Worm (Caenorhabditis elegans): ENCODE data around the gene glb-2.

glb-2 gene

DNA sequence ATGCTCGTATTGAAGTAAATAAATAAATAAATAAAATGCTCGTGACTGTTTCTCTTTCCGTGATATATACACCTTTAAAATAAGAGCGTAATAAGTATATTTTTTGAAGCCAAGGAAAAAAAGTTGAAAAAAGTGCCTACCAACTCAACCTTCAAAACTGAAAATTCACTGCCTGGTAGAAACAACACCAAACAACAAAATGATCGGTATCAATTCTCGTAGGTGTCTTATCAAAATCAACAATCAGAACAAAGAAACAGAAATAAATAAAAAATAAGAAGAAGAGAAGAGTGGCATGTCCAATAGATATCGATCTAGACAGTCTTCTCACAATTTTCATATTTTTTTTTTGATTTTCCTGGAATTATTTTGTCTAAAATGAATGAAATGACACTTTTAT, 19.1 kb downstream of the glb-2 start, which contains the start of gene afmd-1:
TSS of gene afmd-1 (plus strand) at position 316 of the 400 bp plus-strand sequence.
- TF ChIP-seq hlh-17 (GFP tag; optimal IDR thresholded peaks at IDR 0.05; ENCODE audit: borderline replicate concordance) = no peak
- TF ChIP-seq vab-15 (tag; optimal IDR thresholded peaks at IDR 0.05) = no peak
- TF ChIP-seq lin-15B (tag; optimal IDR thresholded peaks at IDR 0.05) = no peak
- no peak for TF ChIP-seq ets-5 (GFP tag; IDR thresholded peaks at IDR 0.05)
- TF ChIP-seq pag-3 (tag; optimal IDR thresholded peaks at IDR 0.05; ENCODE audit: borderline replicate concordance, insufficient read depth) = no peak

DNA sequence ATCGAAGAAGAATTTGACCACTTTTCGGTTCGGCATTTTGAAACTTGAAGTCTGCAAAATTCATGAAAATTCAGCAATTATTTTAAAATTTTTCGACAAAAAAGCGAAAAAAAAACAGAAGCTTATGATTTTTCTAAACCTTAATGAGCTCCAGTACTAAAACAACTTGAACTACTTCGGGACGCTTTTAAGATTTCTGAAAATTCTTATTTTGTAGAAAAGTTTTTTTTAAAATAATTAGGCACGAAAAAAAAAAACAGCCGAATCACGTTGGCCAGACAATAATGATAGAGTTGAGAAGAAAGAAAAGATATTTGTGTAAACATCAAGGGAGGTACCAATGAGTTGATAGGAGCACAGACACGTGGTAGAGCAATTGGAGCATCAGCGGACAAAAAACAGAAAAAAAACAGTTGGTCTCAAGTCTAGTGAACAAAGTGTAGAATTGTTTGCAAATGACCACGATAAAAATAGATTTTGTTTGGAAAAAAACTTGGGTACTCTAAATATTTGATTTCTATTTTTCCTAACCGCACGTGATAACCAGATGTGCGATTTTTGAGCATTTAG, 20.7 kb downstream of the glb-2 start, which contains the start of gene gstk-2:
TSS of gene gstk-2 (minus strand) at position 51 of the 570 bp plus-strand sequence.
- TF ChIP-seq elt-2 (tag; optimal IDR thresholded peaks at IDR 0.05) = peak; percentile 15
- no peak for TF ChIP-seq nhr-12 (tag; optimal IDR thresholded peaks at IDR 0.05)
- peak in 1 of 2 experiments; percentile 79 for TF ChIP-seq mdl-1 (tag; optimal IDR thresholded peaks at IDR 0.05)
- TF ChIP-seq nhr-28 (tag; optimal IDR thresholded peaks at IDR 0.05) = no peak
- TF ChIP-seq unc-130 (tag; optimal IDR thresholded peaks at IDR 0.05) = peak; percentile 56
- no peak for TF ChIP-seq snpc-4 (tag; optimal IDR thresholded peaks at IDR 0.05)
- TF ChIP-seq snu-23 (GFP tag; optimal IDR thresholded peaks at IDR 0.05) = peak; percentile 41
- TF ChIP-seq tbx-2 (tag; optimal IDR thresholded peaks at IDR 0.05) = peak; percentile 29
- peak; percentile 75 for TF ChIP-seq lin-14 (GFP tag; optimal IDR thresholded peaks at IDR 0.05)
- no peak for TF ChIP-seq mep-1 (tag; optimal IDR thresholded peaks at IDR 0.05)
- TF ChIP-seq isw-1 (GFP tag; IDR thresholded peaks at IDR 0.05) = no peak
- TF ChIP-seq ztf-4 (tag; optimal IDR thresholded peaks at IDR 0.05) = no peak
- peak; percentile 14 for TF ChIP-seq C16A3.4 (tag; optimal IDR thresholded peaks at IDR 0.05)
- TF ChIP-seq nhr-71 (tag; optimal IDR thresholded peaks at IDR 0.05) = peak; percentile 74
- peak in 1 of 2 experiments; percentile 37 for TF ChIP-seq lsy-2 (tag; optimal IDR thresholded peaks at IDR 0.05)
- TF ChIP-seq grh-1 (GFP tag; IDR thresholded peaks at IDR 0.05) = no peak
- no peak for TF ChIP-seq nhr-11 (tag; optimal IDR thresholded peaks at IDR 0.05)
- TF ChIP-seq ceh-90 (tag; optimal IDR thresholded peaks at IDR 0.05) = no peak
- TF ChIP-seq rnt-1 (tag; optimal IDR thresholded peaks at IDR 0.05) = peak; percentile 59
- TF ChIP-seq nhr-77 (tag; optimal IDR thresholded peaks at IDR 0.05) = no peak
- TF ChIP-seq ceh-82 (tag; optimal IDR thresholded peaks at IDR 0.05) = no peak
- TF ChIP-seq hlh-17 (GFP tag; optimal IDR thresholded peaks at IDR 0.05; ENCODE audit: borderline replicate concordance) = no peak
- peak; percentile 51 for TF ChIP-seq mef-2 (tag; optimal IDR thresholded peaks at IDR 0.05)
- peak; percentile 53 for TF ChIP-seq nhr-20 (tag; optimal IDR thresholded peaks at IDR 0.05)
- TF ChIP-seq nhr-84 (tag; optimal IDR thresholded peaks at IDR 0.05) = no peak
- no peak for TF ChIP-seq vab-15 (tag; optimal IDR thresholded peaks at IDR 0.05)
- TF ChIP-seq lin-13 (GFP tag; optimal IDR thresholded peaks at IDR 0.05) = no peak
- TF ChIP-seq nhr-85 (tag) = peak; percentile 12
- TF ChIP-seq swsn-7 (tag; optimal IDR thresholded peaks at IDR 0.05) = no peak
- no peak for TF ChIP-seq skn-1 (tag; optimal IDR thresholded peaks at IDR 0.05)
- no peak for TF ChIP-seq unc-86 (tag; optimal IDR thresholded peaks at IDR 0.05)
- TF ChIP-seq dpl-1 (GFP tag; optimal IDR thresholded peaks at IDR 0.05) = no peak
- no peak for TF ChIP-seq C34B4.2 (tag; optimal IDR thresholded peaks at IDR 0.05)
- peak in 1 of 2 experiments; percentile 10 for TF ChIP-seq lin-35 (GFP tag; optimal IDR thresholded peaks at IDR 0.05)

- TF ChIP-seq unc-130 (tag; optimal IDR thresholded peaks at IDR 0.05) (no peak), lsy-2 (tag; optimal IDR thresholded peaks at IDR 0.05) (no peak), nhr-237 (tag; optimal IDR thresholded peaks at IDR 0.05) (no peak), dsc-1 (tag; optimal IDR thresholded peaks at IDR 0.05) (no peak), swsn-7 (tag; optimal IDR thresholded peaks at IDR 0.05) (no peak), C34B4.2 (tag; optimal IDR thresholded peaks at IDR 0.05) (no peak), zag-1 (tag; optimal IDR thresholded peaks at IDR 0.05) (no peak), C04F5.9 (tag; optimal IDR thresholded peaks at IDR 0.05) (no peak)
These were observed 22.5 kb downstream of the glb-2 start for ce11 chrIV:7240564-7240963.
